Fruit fly (Drosophila melanogaster): ENCODE results near the gene CG32407.

CG32407 gene

dm6 chr3L:5932363-5932914 lies 10.6 kb downstream of the CG32407 start, which contains the start of gene Rcc1 (continued):
- TF ChIP-seq sim (GFP tag; IDR thresholded peaks at IDR 0.05), result no peak
- TF ChIP-seq Oaz (GFP tag; IDR thresholded peaks at IDR 0.05), result no peak
- TF ChIP-seq Stat92E (GFP tag; optimal IDR thresholded peaks at IDR 0.05), result peak in 1 of 3 experiments; percentile 4
- TF ChIP-seq CG10431 (GFP tag; optimal IDR thresholded peaks at IDR 0.05), result no peak
- TF ChIP-seq Gug (GFP tag; IDR thresholded peaks at IDR 0.05), result no peak
- no peak for TF ChIP-seq CG10543 (GFP tag; optimal IDR thresholded peaks at IDR 0.05)
- no peak for TF ChIP-seq gem (tag; optimal IDR thresholded peaks at IDR 0.05)
- no peak for TF ChIP-seq CG10321 (GFP tag; IDR thresholded peaks at IDR 0.05)
- TF ChIP-seq CG17359 (tag; optimal IDR thresholded peaks at IDR 0.05), result no peak
- TF ChIP-seq Dad (GFP tag; optimal IDR thresholded peaks at IDR 0.05), result no peak
- TF ChIP-seq psq (GFP tag; optimal IDR thresholded peaks at IDR 0.05), result no peak
- TF ChIP-seq CG2875 (GFP tag; optimal IDR thresholded peaks at IDR 0.05), result no peak
- peak; percentile 70 for TF ChIP-seq CG9797 (GFP tag; optimal IDR thresholded peaks at IDR 0.05)
- no peak for TF ChIP-seq CG17568 (GFP tag; optimal IDR thresholded peaks at IDR 0.05)
- TF ChIP-seq unpg (GFP tag; optimal IDR thresholded peaks at IDR 0.05), result no peak
- no peak for TF ChIP-seq sr (GFP tag; IDR thresholded peaks at IDR 0.05)
- no peak for TF ChIP-seq stc (GFP tag; IDR thresholded peaks at IDR 0.05)
- TF ChIP-seq slbo (GFP tag; IDR thresholded peaks at IDR 0.05), result peak; percentile 28; the same call in 1 of the 2 replicates
- TF ChIP-seq CG8089 (GFP tag; optimal IDR thresholded peaks at IDR 0.05), result no peak
- peak; percentile 63 for TF ChIP-seq ssp (GFP tag; IDR thresholded peaks at IDR 0.05)
- no peak for TF ChIP-seq CG13894 (tag; optimal IDR thresholded peaks at IDR 0.05)
- peak; percentile 64 for TF ChIP-seq kni (GFP tag; optimal IDR thresholded peaks at IDR 0.05)
- no peak for TF ChIP-seq CG6683 (GFP tag; optimal IDR thresholded peaks at IDR 0.05)
- no peak for TF ChIP-seq pan (optimal IDR thresholded peaks at IDR 0.05)
- no peak for TF ChIP-seq pan (GFP tag; optimal IDR thresholded peaks at IDR 0.05 in 1 of 2, IDR thresholded peaks at IDR 0.05 in 1 of 2)
- no peak for TF ChIP-seq Ada2b (GFP tag; IDR thresholded peaks at IDR 0.05)
- peak; percentile 41; the same call in 1 of the 2 replicates for TF ChIP-seq hbn (GFP tag; IDR thresholded peaks at IDR 0.05; ENCODE audit: partially characterized antibody)
- TF ChIP-seq CG16813 (GFP tag; IDR thresholded peaks at IDR 0.05; ENCODE audit: partially characterized antibody), result peak; percentile 66; the same call in 2 of the 3 replicates
- TF ChIP-seq ewg (GFP tag; optimal IDR thresholded peaks at IDR 0.05), result peak; percentile 88
- TF ChIP-seq CG2116 (GFP tag; optimal IDR thresholded peaks at IDR 0.05), result peak; percentile 99
- TF ChIP-seq caup (GFP tag; optimal IDR thresholded peaks at IDR 0.05; ENCODE audit: severe bottlenecking), result no peak
- TF ChIP-seq Mes4 (GFP tag; optimal IDR thresholded peaks at IDR 0.05), result no peak
- TF ChIP-seq CG34224 (GFP tag; IDR thresholded peaks at IDR 0.05; ENCODE audit: partially characterized antibody), result peak; percentile 52; the same call in 1 of the 3 replicates
- TF ChIP-seq Doc2 (GFP tag; IDR thresholded peaks at IDR 0.05), result no peak
- TF ChIP-seq lola (GFP tag; optimal IDR thresholded peaks at IDR 0.05), result peak in 1 of 3 experiments; percentile 14
- TF ChIP-seq CG11398 (GFP tag; optimal IDR thresholded peaks at IDR 0.05), result no peak
- no peak for TF ChIP-seq CG7987 (GFP tag; optimal IDR thresholded peaks at IDR 0.05)
- peak; percentile 30 for TF ChIP-seq CG3163 (GFP tag; optimal IDR thresholded peaks at IDR 0.05)
- no peak for TF ChIP-seq Awh (GFP tag; IDR thresholded peaks at IDR 0.05)
- no peak for TF ChIP-seq ase (GFP tag; IDR thresholded peaks at IDR 0.05)
- TF ChIP-seq zf30C (GFP tag; optimal IDR thresholded peaks at IDR 0.05), result no peak
- no peak for TF ChIP-seq sna (GFP tag; IDR thresholded peaks at IDR 0.05; ENCODE audit: partially characterized antibody)
- no peak for TF ChIP-seq eyg (GFP tag; optimal IDR thresholded peaks at IDR 0.05)
- TF ChIP-seq gcm (GFP tag; optimal IDR thresholded peaks at IDR 0.05), result no peak
- TF ChIP-seq CG13624 (GFP tag; optimal IDR thresholded peaks at IDR 0.05), result peak; percentile 43
- no peak for TF ChIP-seq Ssrp (tag; optimal IDR thresholded peaks at IDR 0.05)
- TF ChIP-seq HHEX (GFP tag; optimal IDR thresholded peaks at IDR 0.05), result no peak
- no peak for TF ChIP-seq CG6813 (GFP tag; optimal IDR thresholded peaks at IDR 0.05)
- no peak for TF ChIP-seq CG6254 (GFP tag; optimal IDR thresholded peaks at IDR 0.05)

All from whole organism, embryonic.